Fruit fly (Drosophila melanogaster) whole organism, prepupa: ENCODE results near the gene CG11360.

Experiments
- CG11294 ChIP-seq: fragments of 200-800 bp; sonication (Bioruptor generic); IDR thresholded peaks from 2 replicates; pipeline ENCODE4 v1.3.6; 2022; ENCODE audit warnings: missing biosample characterization, missing genetic modification characterization
- CG32006 ChIP-seq: fragments of 200-800 bp; sonication (Bioruptor generic); optimal IDR thresholded peaks from 3 replicates; lab custom pipeline; 2017; ENCODE audit warnings: missing biosample characterization, mild to moderate bottlenecking, missing genetic modification characterization

dm6 chr4:625898-626644, 44.9 kb upstream of the CG11360 start, which contains the start of gene mav:
- TF ChIP-seq CG32006 (GFP tag; lab: Kevin White, UChicago) (no peak), CG11294 (GFP tag; lab: Robert Waterston, UW) (no peak)
